Worm (Caenorhabditis elegans) whole organism, L4 larva: ENCODE results near the gene F36H5.17.

Experiments
- D1046.2 ChIP-seq: fragments of 200-800 bp; sonication (Bioruptor generic); IDR thresholded peaks from 2 replicates; pipeline ENCODE4 v1.3.6; 2022; ENCODE audit warnings: missing genetic modification characterization, missing compliant biosample characterization
- F37D6.2 ChIP-seq: sonication (generic microtip); optimal IDR thresholded peaks from 2 replicates; lab custom pipeline; 2016; ENCODE audit warnings: mild to moderate bottlenecking, missing genetic modification characterization, missing compliant biosample characterization
- F44E2.7 ChIP-seq: fragments of 200-800 bp; sonication (Bioruptor generic); IDR thresholded peaks from 2 replicates; pipeline ENCODE4 v2.1.2; 2022; ENCODE audit warnings: missing genetic modification characterization, missing compliant biosample characterization
- R02D3.7 ChIP-seq: fragments of 150-350 bp; sonication (generic microtip); optimal IDR thresholded peaks from 3 replicates; lab custom pipeline; 2014; ENCODE audit warnings: missing biosample characterization, missing genetic modification characterization
- T20F7.1 ChIP-seq: fragments of 200-800 bp; sonication (Bioruptor generic); optimal IDR thresholded peaks from 2 replicates; lab custom pipeline; 2018; ENCODE audit warnings: mild to moderate bottlenecking, missing genetic modification characterization, missing compliant biosample characterization
- T26A8.4 ChIP-seq: fragments of 200-800 bp; sonication (Bioruptor generic); IDR thresholded peaks from 2 replicates; pipeline ENCODE4 v1.3.6; 2022; ENCODE audit warnings: missing genetic modification characterization, missing compliant biosample characterization
- Y5F2A.4 ChIP-seq: fragments of 200-800 bp; sonication (Bioruptor generic); optimal IDR thresholded peaks from 2 replicates; lab custom pipeline; 2018; ENCODE audit warnings: mild to moderate bottlenecking, missing genetic modification characterization, missing compliant biosample characterization
- ZK337.2 ChIP-seq: fragments of 200-800 bp; sonication (Bioruptor generic); IDR thresholded peaks from 2 replicates; pipeline ENCODE4 v1.3.6; 2022; ENCODE audit warnings: missing genetic modification reagents, missing genetic modification characterization, missing compliant biosample characterization
- aha-1 ChIP-seq: fragments of 150-350 bp; peaks from one replicate; lab custom pipeline; 2014; ENCODE audit warnings: missing biosample characterization, missing genetic modification characterization
- attf-4 ChIP-seq: sonication (generic microtip); optimal IDR thresholded peaks from 3 replicates; lab custom pipeline; 2017; ENCODE audit warnings: missing biosample characterization, missing genetic modification characterization
- dmd-8 ChIP-seq: fragments of 200-800 bp; sonication (Bioruptor generic); IDR thresholded peaks from 2 replicates; pipeline ENCODE4 v1.3.6; 2022; ENCODE audit warnings: missing genetic modification characterization, missing compliant biosample characterization
- dpl-1 ChIP-seq: fragments of 150-350 bp; optimal IDR thresholded peaks from 2 replicates; lab custom pipeline; 2014; ENCODE audit warnings: missing biosample characterization, missing genetic modification reagents, missing genetic modification characterization
- duxl-1 ChIP-seq: sonication (generic microtip); optimal IDR thresholded peaks from 2 replicates; lab custom pipeline; 2016; ENCODE audit warnings: mild to moderate bottlenecking, missing genetic modification characterization, moderate library complexity, missing compliant biosample characterization; ENCODE audit not compliant: poor library complexity
- fos-1 ChIP-seq: fragments of 150-350 bp; optimal IDR thresholded peaks from 2 replicates; lab custom pipeline; 2014; ENCODE audit warnings: missing biosample characterization, missing genetic modification characterization
- gei-8 ChIP-seq: fragments of 200-800 bp; sonication (Bioruptor generic); optimal IDR thresholded peaks from 2 replicates; lab custom pipeline; 2018; ENCODE audit warnings: mild to moderate bottlenecking, missing genetic modification characterization, missing compliant biosample characterization
- hlh-11 ChIP-seq: fragments of 200-800 bp; sonication (Bioruptor generic); optimal IDR thresholded peaks from 2 replicates; lab custom pipeline; 2018; ENCODE audit warnings: mild to moderate bottlenecking, missing genetic modification characterization, missing compliant biosample characterization
- hmg-1.1 ChIP-seq: fragments of 200-800 bp; sonication (Bioruptor generic); IDR thresholded peaks from 2 replicates; pipeline ENCODE4 v1.3.6; 2022; ENCODE audit warnings: missing genetic modification reagents, missing genetic modification characterization, missing compliant biosample characterization
- lim-7 ChIP-seq: fragments of 200-800 bp; sonication (Bioruptor generic); IDR thresholded peaks from 2 replicates; pipeline ENCODE4 v1.3.6; 2022; ENCODE audit warnings: missing genetic modification characterization, missing compliant biosample characterization
- lin-39 ChIP-seq: fragments of 150-350 bp; optimal IDR thresholded peaks from 2 replicates; lab custom pipeline; 2014; ENCODE audit warnings: missing biosample characterization, missing genetic modification reagents, missing genetic modification characterization
- lsy-2 ChIP-seq, 2 experiments: fragments of 150-350 bp in 1 of 2; sonication (generic microtip) in 1 of 2; optimal IDR thresholded peaks; 2 replicates each; lab custom pipeline; 2014 to 2017; ENCODE audit warnings: missing biosample characterization in 2 of 2, missing genetic modification characterization in 2 of 2
- mxl-2 ChIP-seq: fragments of 200-800 bp; sonication (Bioruptor generic); conservative IDR thresholded peaks from 2 replicates; pipeline ENCODE4 v1.3.6; 2022; ENCODE audit warnings: missing genetic modification reagents, missing genetic modification characterization, missing compliant biosample characterization
- nhr-11 ChIP-seq: fragments of 150-350 bp; optimal IDR thresholded peaks from 2 replicates; lab custom pipeline; 2014; ENCODE audit warnings: missing biosample characterization, missing genetic modification characterization
- nhr-237 ChIP-seq: sonication (generic microtip); optimal IDR thresholded peaks from 2 replicates; lab custom pipeline; 2017; ENCODE audit warnings: missing biosample characterization, missing genetic modification characterization
- nhr-28 ChIP-seq: fragments of 150-350 bp; optimal IDR thresholded peaks from 2 replicates; lab custom pipeline; 2014; ENCODE audit warnings: missing biosample characterization, missing genetic modification characterization
- nhr-42 ChIP-seq: fragments of 200-800 bp; sonication (Bioruptor generic); IDR thresholded peaks from 2 replicates; pipeline ENCODE4 v1.3.6; 2022; ENCODE audit warnings: missing genetic modification characterization, missing compliant biosample characterization
- nhr-48 ChIP-seq: sonication (generic microtip); optimal IDR thresholded peaks from 2 replicates; lab custom pipeline; 2016; ENCODE audit warnings: mild to moderate bottlenecking, missing genetic modification characterization, missing compliant biosample characterization
- nhr-6 ChIP-seq: fragments of 150-350 bp; optimal IDR thresholded peaks from 2 replicates; lab custom pipeline; 2014; ENCODE audit warnings: missing biosample characterization, missing genetic modification characterization
- nhr-76 ChIP-seq: fragments of 150-350 bp; optimal IDR thresholded peaks from 2 replicates; lab custom pipeline; 2014; ENCODE audit warnings: missing biosample characterization, missing genetic modification characterization
- pqm-1 ChIP-seq: sonication (generic microtip); optimal IDR thresholded peaks from 2 replicates; lab custom pipeline; 2017; ENCODE audit warnings: missing biosample characterization, missing genetic modification characterization
- snpc-1.2 ChIP-seq: fragments of 200-800 bp; sonication (Bioruptor generic); IDR thresholded peaks from 2 replicates; pipeline ENCODE4 v1.3.6; 2022; ENCODE audit warnings: missing genetic modification reagents, missing genetic modification characterization, missing compliant biosample characterization
- spr-3 ChIP-seq: fragments of 200-800 bp; sonication (Bioruptor generic); optimal IDR thresholded peaks from 2 replicates; lab custom pipeline; 2018; ENCODE audit warnings: mild to moderate bottlenecking, missing genetic modification characterization, missing compliant biosample characterization
- unc-62 ChIP-seq, 3 experiments: fragments of 150-350 bp in 1 of 3; sonication (generic microtip); optimal IDR thresholded peaks in 2 of 3; peaks in 1 of 3; 1 replicate in 1 of 3; 2 replicates in 2 of 3; lab custom pipeline; 2014 to 2017; ENCODE audit warnings: missing biosample characterization in 3 of 3, missing genetic modification characterization in 3 of 3, missing genetic modification reagents in 3 of 3, missing genotype in 1 of 3
- zag-1 ChIP-seq: fragments of 150-350 bp; optimal IDR thresholded peaks from 2 replicates; lab custom pipeline; 2014; ENCODE audit warnings: missing biosample characterization, missing genetic modification characterization
- zip-2 ChIP-seq: fragments of 150-350 bp; optimal IDR thresholded peaks from 2 replicates; lab custom pipeline; 2014; ENCODE audit warnings: missing biosample characterization, missing genetic modification characterization
- ztf-11 ChIP-seq: fragments of 150-350 bp; optimal IDR thresholded peaks from 2 replicates; lab custom pipeline; 2014; ENCODE audit warnings: missing biosample characterization, missing genetic modification characterization

F36H5.17 gene

ce11 chrII:1738844-1739243 lies 17.1 kb downstream of the F36H5.17 start, which contains the start of the genes irld-9 and irld-33:
Gene irld-9, minus strand, starts transcription at chrII:1738944.
Gene irld-33, plus strand, starts transcription at chrII:1739052.
- TF ChIP-seq zag-1 (tag; lab: Kevin White, UChicago) (no peak), aha-1 (tag; lab: Kevin White, UChicago) (peak; percentile 68)

- no peak for TF ChIP-seq lsy-2 (tag; optimal IDR thresholded peaks at IDR 0.05; lab: Kevin White, UChicago)
- TF ChIP-seq ztf-11 (tag; lab: Kevin White, UChicago): no peak
- no peak for TF ChIP-seq R02D3.7 (tag; lab: Kevin White, UChicago)
- TF ChIP-seq snpc-1.2 (GFP tag; lab: Robert Waterston, UW): no peak
- no peak for TF ChIP-seq Y5F2A.4
- no peak for TF ChIP-seq dmd-8 (GFP tag; lab: Robert Waterston, UW)
- no peak for TF ChIP-seq nhr-76 (tag; lab: Kevin White, UChicago)
- peak; percentile 98 for TF ChIP-seq duxl-1 (tag; lab: Kevin White, UChicago)
- peak; percentile 13 for TF ChIP-seq nhr-28 (tag; lab: Kevin White, UChicago)
- no peak for TF ChIP-seq spr-3 (GFP tag; lab: Kevin White, UChicago)
- peak in 1 of 2 experiments; percentile 34 for TF ChIP-seq unc-62 (GFP tag; optimal IDR thresholded peaks at IDR 0.05 in 1 of 2; lab: Kevin White, UChicago)
- TF ChIP-seq unc-62 (tag; optimal IDR thresholded peaks at IDR 0.05; lab: Kevin White, UChicago): no peak
- TF ChIP-seq nhr-237 (tag; lab: Kevin White, UChicago): no peak
- TF ChIP-seq ZK337.2: no peak
- TF ChIP-seq hlh-11: peak; percentile 50
- no peak for TF ChIP-seq nhr-6 (tag; lab: Kevin White, UChicago)
These were observed 19.6 kb downstream of the F36H5.17 start, which contains the start of gene ceh-83 for ce11 chrII:1736353-1736752. Gene ceh-83, minus strand, starts transcription at chrII:1736533.

- TF ChIP-seq unc-62 (GFP tag; optimal IDR thresholded peaks at IDR 0.05 in 1 of 2; lab: Kevin White, UChicago) (peak in 1 of 2 experiments; percentile 96), unc-62 (tag; optimal IDR thresholded peaks at IDR 0.05; lab: Kevin White, UChicago) (no peak), T20F7.1 (no peak), attf-4 (no peak)
These were observed 20.8 kb downstream of the F36H5.17 start for ce11 chrII:1735145-1735544.

ce11 chrII:1731932-1732331 lies 24.0 kb downstream of the F36H5.17 start, which contains the start of gene ceh-82:
Gene ceh-82, plus strand, starts transcription at chrII:1732232.
- TF ChIP-seq lim-7 (no peak), F44E2.7 (GFP tag; lab: Robert Waterston, UW) (no peak), gei-8 (GFP tag; lab: Kevin White, UChicago) (no peak), pqm-1 (tag; lab: Kevin White, UChicago) (no peak), dpl-1 (GFP tag; lab: Kevin White, UChicago) (no peak), F37D6.2 (no peak), unc-62 (GFP tag; optimal IDR thresholded peaks at IDR 0.05 in 1 of 2; lab: Kevin White, UChicago) (no peak), unc-62 (tag; optimal IDR thresholded peaks at IDR 0.05; lab: Kevin White, UChicago) (no peak), spr-3 (GFP tag; lab: Kevin White, UChicago) (no peak), nhr-48 (tag; lab: Kevin White, UChicago) (no peak), nhr-11 (tag; lab: Kevin White, UChicago) (no peak), T26A8.4 (GFP tag; lab: Robert Waterston, UW) (no peak), mxl-2 (GFP tag; lab: Robert Waterston, UW) (no peak), lin-39 (tag; lab: Kevin White, UChicago) (no peak), nhr-76 (tag; lab: Kevin White, UChicago) (no peak), D1046.2 (no peak)

ce11 chrII:1730103-1730502 lies 25.9 kb downstream of the F36H5.17 start, which contains the start of gene ceh-81:
Gene ceh-81, plus strand, starts transcription at chrII:1730403.
- TF ChIP-seq hmg-1.1: no peak
- TF ChIP-seq unc-62 (GFP tag; optimal IDR thresholded peaks at IDR 0.05 in 1 of 2; lab: Kevin White, UChicago): peak in 1 of 2 experiments; percentile 23
- no peak for TF ChIP-seq unc-62 (tag; optimal IDR thresholded peaks at IDR 0.05; lab: Kevin White, UChicago)
- no peak for TF ChIP-seq zip-2 (tag; lab: Kevin White, UChicago)
- TF ChIP-seq fos-1 (tag; lab: Kevin White, UChicago): no peak
- TF ChIP-seq nhr-42: no peak
- TF ChIP-seq nhr-76 (tag; lab: Kevin White, UChicago): no peak
